Worm (Caenorhabditis elegans) whole organism, early embryonic: ENCODE results near the gene C08B6.2.

Experiments used
- B0310.2 ChIP-seq: sonication (generic microtip); optimal IDR thresholded peaks from 2 replicates; lab custom pipeline; 2016; ENCODE audit warnings: mild to moderate bottlenecking, missing genetic modification characterization, missing compliant biosample characterization
- F13C5.2 ChIP-seq: sonication (generic microtip); optimal IDR thresholded peaks from 2 replicates; lab custom pipeline; 2017; ENCODE audit warnings: mild to moderate bottlenecking, missing genetic modification characterization, inconsistent platforms, missing compliant biosample characterization
- aly-1 ChIP-seq: sonication (generic microtip); optimal IDR thresholded peaks from 2 replicates; lab custom pipeline; 2016; ENCODE audit warnings: missing genetic modification characterization, missing compliant biosample characterization
- ama-1 ChIP-seq: fragments of 150-350 bp; optimal IDR thresholded peaks from 2 replicates; lab custom pipeline; 2014
- ceh-13 ChIP-seq: fragments of 200-800 bp; sonication (Bioruptor generic); optimal IDR thresholded peaks from 2 replicates; lab custom pipeline; 2018; ENCODE audit warnings: mild to moderate bottlenecking, missing genetic modification characterization, missing compliant biosample characterization
- ceh-36 ChIP-seq: sonication (generic microtip); optimal IDR thresholded peaks from 2 replicates; lab custom pipeline; 2016; ENCODE audit warnings: missing genetic modification characterization, inconsistent platforms, missing compliant biosample characterization
- ets-7 ChIP-seq: sonication (generic microtip); optimal IDR thresholded peaks from 2 replicates; lab custom pipeline; 2016; ENCODE audit warnings: missing genotype, missing genetic modification characterization, missing compliant biosample characterization
- flt-1 ChIP-seq: fragments of 200-800 bp; sonication (Bioruptor generic); IDR thresholded peaks from 2 replicates; pipeline ENCODE4 v1.3.6; 2022; ENCODE audit warnings: missing genetic modification characterization, missing compliant biosample characterization
- hmbx-1 ChIP-seq: sonication (generic microtip); optimal IDR thresholded peaks from 2 replicates; lab custom pipeline; 2016; ENCODE audit warnings: mild to moderate bottlenecking, missing genetic modification characterization, missing compliant biosample characterization
- hmg-4 ChIP-seq: fragments of 200-800 bp; sonication (Bioruptor generic); optimal IDR thresholded peaks from 2 replicates; lab custom pipeline; 2018; ENCODE audit warnings: mild to moderate bottlenecking, missing genetic modification characterization, missing compliant biosample characterization
- hnd-1 ChIP-seq: sonication (generic microtip); optimal IDR thresholded peaks from 2 replicates; lab custom pipeline; 2016; ENCODE audit warnings: missing genetic modification characterization, missing compliant biosample characterization
- pes-1 ChIP-seq: fragments of 200-800 bp; sonication (Bioruptor generic); IDR thresholded peaks from 2 replicates; pipeline ENCODE4 v1.3.6; 2022; ENCODE audit warnings: missing genetic modification reagents, missing genetic modification characterization, missing compliant biosample characterization
- scrt-1 ChIP-seq: fragments of 200-800 bp; sonication (Bioruptor generic); IDR thresholded peaks from 2 replicates; pipeline ENCODE4 v1.3.6; 2022; ENCODE audit warnings: missing genetic modification characterization, missing compliant biosample characterization
- sea-1 ChIP-seq: fragments of 200-800 bp; sonication (Bioruptor generic); conservative IDR thresholded peaks from 2 replicates; pipeline ENCODE4 v1.3.6; 2022; ENCODE audit warnings: missing genetic modification characterization, missing compliant biosample characterization
- tbx-11 ChIP-seq: fragments of 200-800 bp; sonication (Bioruptor generic); IDR thresholded peaks from 2 replicates; pipeline ENCODE4 v1.3.6; 2022; ENCODE audit warnings: missing genetic modification characterization, missing compliant biosample characterization
- tbx-37 ChIP-seq: fragments of 200-800 bp; sonication (Bioruptor generic); conservative IDR thresholded peaks from 2 replicates; pipeline ENCODE4 v1.3.6; 2022; ENCODE audit warnings: missing genetic modification reagents, missing genetic modification characterization, missing compliant biosample characterization
- tra-4 ChIP-seq: sonication (generic microtip); optimal IDR thresholded peaks from 2 replicates; lab custom pipeline; 2017; ENCODE audit warnings: missing genetic modification characterization, missing compliant biosample characterization

The C08B6.2 gene

ce11 chrV:10098429-10098828 is 7.1 kb upstream of the C08B6.2 start, which contains the start of gene ugt-47:
ugt-47 (minus strand) TSS chrV:10098597.
- no peak for TF ChIP-seq sea-1 (GFP tag; lab: Robert Waterston, UW)
- no peak for TF ChIP-seq ama-1 (lab: Kevin White, UChicago)
- no peak for TF ChIP-seq ceh-13 (GFP tag; lab: Kevin White, UChicago)
- TF ChIP-seq tbx-11 (GFP tag; lab: Robert Waterston, UW) = no peak
- TF ChIP-seq tra-4 = no peak

DNA sequence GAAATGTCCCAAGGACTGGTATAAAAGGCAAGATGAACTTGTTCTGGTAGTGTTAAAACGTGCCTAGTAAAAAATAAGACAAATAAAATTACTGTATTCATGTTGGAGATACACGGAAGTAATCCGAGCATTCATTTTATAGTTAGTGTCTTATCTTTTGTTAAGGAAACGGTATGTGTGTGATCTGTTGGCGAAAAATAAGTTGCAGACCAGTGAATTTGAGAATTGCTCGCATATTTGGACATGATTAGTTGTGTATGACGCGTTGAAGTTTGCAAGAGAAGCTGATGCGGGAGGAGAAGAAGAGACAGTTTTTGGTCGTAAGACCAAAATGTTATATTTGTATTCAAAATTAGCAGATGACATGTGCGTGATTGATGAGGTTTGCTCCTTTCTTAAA is 3.6 kb upstream of the C08B6.2 start, which contains the start of gene C08B6.14:
Gene C08B6.14, minus strand, starts transcription at position 101 of the 400 bp plus-strand sequence.
- TF ChIP-seq hnd-1 (tag; lab: Kevin White, UChicago) (no peak), hmg-4 (GFP tag; lab: Kevin White, UChicago) (no peak), ama-1 (lab: Kevin White, UChicago) (no peak), sea-1 (GFP tag; lab: Robert Waterston, UW) (no peak)

DNA sequence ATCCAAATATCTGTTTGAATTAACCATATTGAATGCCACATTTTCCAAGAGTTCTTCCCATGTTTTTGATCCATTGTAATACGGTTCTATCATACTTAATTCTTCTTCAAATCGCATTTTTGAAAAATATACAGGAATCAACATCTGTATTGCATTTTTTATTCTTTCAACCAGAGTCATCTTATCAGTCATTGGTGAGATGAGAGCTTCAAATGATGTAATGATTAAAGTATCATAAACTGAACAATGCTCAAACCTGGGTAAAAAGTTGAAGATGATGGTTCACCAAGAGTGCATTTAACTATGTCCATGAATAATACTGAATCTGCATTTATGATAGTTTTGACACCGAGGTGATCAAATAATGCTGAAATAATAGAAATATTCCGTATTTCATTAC is 1.7 kb upstream of the C08B6.2 start:
- TF ChIP-seq scrt-1 (GFP tag; lab: Robert Waterston, UW) = no peak
- no peak for TF ChIP-seq ceh-13 (GFP tag; lab: Kevin White, UChicago)
- TF ChIP-seq flt-1 (GFP tag; lab: Robert Waterston, UW) = no peak
- no peak for TF ChIP-seq F13C5.2 (tag; lab: Kevin White, UChicago)
- TF ChIP-seq ceh-36 = no peak
- TF ChIP-seq B0310.2 (tag; lab: Kevin White, UChicago) = no peak
- TF ChIP-seq ama-1 (lab: Kevin White, UChicago) = no peak
- TF ChIP-seq pes-1 (GFP tag; lab: Robert Waterston, UW) = no peak
- TF ChIP-seq ets-7 (tag; lab: Kevin White, UChicago) = no peak
- no peak for TF ChIP-seq tra-4
- no peak for TF ChIP-seq hmg-4 (GFP tag; lab: Kevin White, UChicago)

- TF ChIP-seq ceh-13 (GFP tag; lab: Kevin White, UChicago) (no peak), tbx-11 (GFP tag; lab: Robert Waterston, UW) (no peak), hnd-1 (tag; lab: Kevin White, UChicago) (no peak), ceh-36 (no peak), F13C5.2 (tag; lab: Kevin White, UChicago) (no peak), sea-1 (GFP tag; lab: Robert Waterston, UW) (no peak), hmbx-1 (no peak), tbx-37 (GFP tag; lab: Robert Waterston, UW) (no peak), tra-4 (no peak), pes-1 (GFP tag; lab: Robert Waterston, UW) (no peak)
These were observed 664 bp upstream of the C08B6.2 start, which contains the start of gene ugt-17 for ce11 chrV:10104785-10105310. ugt-17 (minus strand) TSS chrV:10104964.

- no peak for TF ChIP-seq hmg-4 (GFP tag; lab: Kevin White, UChicago)
These were observed 1.8 kb downstream of the C08B6.2 start, which contains the start of gene C08B6.11 for ce11 chrV:10107309-10107708. C08B6.11 (plus strand) TSS chrV:10107609.

ce11 chrV:10111129-10111528 is 5.6 kb downstream of the C08B6.2 start:
- no peak for TF ChIP-seq ets-7 (tag; lab: Kevin White, UChicago)
- no peak for TF ChIP-seq hnd-1 (tag; lab: Kevin White, UChicago)
- TF ChIP-seq pes-1 (GFP tag; lab: Robert Waterston, UW) = no peak
- no peak for TF ChIP-seq ceh-13 (GFP tag; lab: Kevin White, UChicago)
- TF ChIP-seq scrt-1 (GFP tag; lab: Robert Waterston, UW) = no peak
- no peak for TF ChIP-seq B0310.2 (tag; lab: Kevin White, UChicago)
- TF ChIP-seq tbx-11 (GFP tag; lab: Robert Waterston, UW) = no peak
- TF ChIP-seq hmbx-1 = no peak
- no peak for TF ChIP-seq ama-1 (lab: Kevin White, UChicago)
- TF ChIP-seq ceh-36 = no peak
- TF ChIP-seq hmg-4 (GFP tag; lab: Kevin White, UChicago) = no peak
- no peak for TF ChIP-seq F13C5.2 (tag; lab: Kevin White, UChicago)
- TF ChIP-seq tbx-37 (GFP tag; lab: Robert Waterston, UW) = no peak
- TF ChIP-seq aly-1 (tag; lab: Kevin White, UChicago) = no peak
- TF ChIP-seq flt-1 (GFP tag; lab: Robert Waterston, UW) = no peak
- no peak for TF ChIP-seq tra-4

ce11 chrV:10112187-10112586 is 6.7 kb downstream of the C08B6.2 start, which contains the start of gene C08B6.3:
C08B6.3 (minus strand) TSS chrV:10112287.
- TF ChIP-seq aly-1 (tag; lab: Kevin White, UChicago) (no peak), hnd-1 (tag; lab: Kevin White, UChicago) (no peak), ama-1 (lab: Kevin White, UChicago) (no peak)

DNA sequence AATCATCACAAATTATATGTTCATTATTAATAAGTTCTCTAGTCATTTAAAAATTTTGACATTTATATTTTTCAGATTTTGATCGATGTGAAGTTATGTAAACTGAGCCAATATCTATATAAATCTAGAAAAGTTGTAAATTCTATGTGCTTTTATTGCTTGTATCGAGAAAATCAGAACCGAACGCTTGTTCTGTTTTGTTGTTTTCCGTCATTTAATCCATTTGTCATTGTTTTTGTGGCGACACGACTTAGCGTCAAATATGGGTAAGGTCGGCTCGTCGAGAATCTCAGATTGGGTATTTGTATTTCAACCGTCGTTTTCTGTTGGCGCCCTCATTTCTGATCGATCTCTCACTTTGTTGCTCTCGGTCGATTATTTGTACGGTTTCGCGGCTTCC is 8.8 kb downstream of the C08B6.2 start, which contains the start of gene cht-5:
Gene cht-5, plus strand, starts transcription at position 301 of the 400 bp plus-strand sequence.
- no peak for TF ChIP-seq scrt-1 (GFP tag; lab: Robert Waterston, UW)
- TF ChIP-seq sea-1 (GFP tag; lab: Robert Waterston, UW) = no peak
- TF ChIP-seq hmbx-1 = no peak
- TF ChIP-seq ceh-36 = no peak
- TF ChIP-seq tra-4 = no peak
- no peak for TF ChIP-seq hnd-1 (tag; lab: Kevin White, UChicago)
- no peak for TF ChIP-seq hmg-4 (GFP tag; lab: Kevin White, UChicago)
- no peak for TF ChIP-seq tbx-11 (GFP tag; lab: Robert Waterston, UW)
- no peak for TF ChIP-seq ceh-13 (GFP tag; lab: Kevin White, UChicago)
- TF ChIP-seq ets-7 (tag; lab: Kevin White, UChicago) = no peak
- no peak for TF ChIP-seq flt-1 (GFP tag; lab: Robert Waterston, UW)
- TF ChIP-seq ama-1 (lab: Kevin White, UChicago) = no peak
- TF ChIP-seq pes-1 (GFP tag; lab: Robert Waterston, UW) = no peak
- no peak for TF ChIP-seq F13C5.2 (tag; lab: Kevin White, UChicago)
- no peak for TF ChIP-seq aly-1 (tag; lab: Kevin White, UChicago)
